Fruit fly (Drosophila melanogaster) whole organism, wandering third instar larva: ENCODE data around the gene CG10343.

Source experiments
- Abd-B ChIP-seq: fragments of >200 bp; optimal IDR thresholded peaks from 2 replicates; lab custom pipeline; 2017; ENCODE audit warnings: missing biosample characterization, missing genetic modification characterization
- CG32264 ChIP-seq: fragments of 200-800 bp; sonication (Bioruptor generic); optimal IDR thresholded peaks from 2 replicates; lab custom pipeline; 2016; ENCODE audit warnings: missing biosample characterization, missing genetic modification characterization
- CG9705 ChIP-seq: fragments of 200-800 bp; sonication (Bioruptor generic); optimal IDR thresholded peaks from 2 replicates; lab custom pipeline; 2018; ENCODE audit warnings: missing biosample characterization, mild to moderate bottlenecking, missing genetic modification characterization
- CrebA ChIP-seq: fragments of 200-800 bp; sonication (Bioruptor generic); optimal IDR thresholded peaks from 2 replicates; lab custom pipeline; 2016; ENCODE audit warnings: missing biosample characterization, mild to moderate bottlenecking, missing genetic modification characterization, borderline replicate concordance
- Dfd ChIP-seq: fragments of >200 bp; optimal IDR thresholded peaks from 2 replicates; lab custom pipeline; 2017; ENCODE audit warnings: missing biosample characterization, missing genetic modification characterization
- Dif ChIP-seq: fragments of 200-275, 200-300 bp; sonication (Bioruptor generic); optimal IDR thresholded peaks from 2 replicates; lab custom pipeline; 2018; ENCODE audit warnings: missing biosample characterization, missing genetic modification characterization; ENCODE audit not compliant: partially characterized antibody
- GATAd ChIP-seq: sonication (Bioruptor generic); optimal IDR thresholded peaks from 2 replicates; lab custom pipeline; 2016; ENCODE audit warnings: missing biosample characterization, missing genetic modification characterization
- HLH106 ChIP-seq: fragments of 200-800 bp; optimal IDR thresholded peaks from 3 replicates; lab custom pipeline; 2019; ENCODE audit warnings: missing biosample characterization, mild to moderate bottlenecking, missing genetic modification characterization, moderate library complexity
- Hnf4 ChIP-seq: fragments of 200-800 bp; sonication (Bioruptor generic); optimal IDR thresholded peaks from 2 replicates; lab custom pipeline; 2016; ENCODE audit warnings: missing biosample characterization, mild to moderate bottlenecking, missing genetic modification characterization
- Hr78 ChIP-seq: fragments of >200 bp; optimal IDR thresholded peaks from 2 replicates; lab custom pipeline; 2017; ENCODE audit warnings: missing biosample characterization, missing genetic modification characterization
- Hr83 ChIP-seq: fragments of 200-300 bp; sonication (Bioruptor generic); optimal IDR thresholded peaks from 2 replicates; lab custom pipeline; 2016; ENCODE audit warnings: missing biosample characterization, mild to moderate bottlenecking, missing genetic modification characterization, moderate library complexity; ENCODE audit not compliant: poor library complexity, severe bottlenecking
- Jra ChIP-seq: sonication (Bioruptor generic); optimal IDR thresholded peaks from 2 replicates; lab custom pipeline; 2016; ENCODE audit warnings: missing biosample characterization, missing genetic modification characterization
- Mio ChIP-seq: sonication (Bioruptor generic); optimal IDR thresholded peaks from 2 replicates; lab custom pipeline; 2016; ENCODE audit warnings: missing biosample characterization, missing genetic modification characterization
- Myc ChIP-seq: fragments of >200 bp; optimal IDR thresholded peaks from 2 replicates; lab custom pipeline; 2017
- N ChIP-seq: fragments of >200 bp; optimal IDR thresholded peaks from 2 replicates; lab custom pipeline; 2018; ENCODE audit warnings: missing biosample characterization, missing external identifiers, missing genetic modification characterization
- OdsH ChIP-seq: fragments of 200-800 bp; sonication (Bioruptor generic); optimal IDR thresholded peaks from 2 replicates; lab custom pipeline; 2016; ENCODE audit warnings: missing biosample characterization, mild to moderate bottlenecking, missing genetic modification characterization
- Rel ChIP-seq, 2 experiments: fragments of 200-800 bp; sonication (Bioruptor generic) in 1 of 2; optimal IDR thresholded peaks; 2 replicates in 1 of 2; 3 replicates in 1 of 2; lab custom pipeline; 2016 to 2019; ENCODE audit warnings: mild to moderate bottlenecking in 2 of 2, missing biosample characterization in 2 of 2, missing genetic modification characterization in 2 of 2, moderate library complexity in 1 of 2
- Sp1 ChIP-seq: fragments of 200-800 bp; sonication (Bioruptor generic); optimal IDR thresholded peaks from 3 replicates; lab custom pipeline; 2019; ENCODE audit warnings: missing biosample characterization, mild to moderate bottlenecking, missing genetic modification characterization, moderate library complexity
- Vsx2 ChIP-seq: fragments of 200-300, 225-300 bp; sonication (Bioruptor generic); optimal IDR thresholded peaks from 2 replicates; lab custom pipeline; 2018; ENCODE audit warnings: missing biosample characterization, missing genetic modification characterization; ENCODE audit not compliant: partially characterized antibody
- br ChIP-seq: fragments of 200-800 bp; sonication (Bioruptor generic); optimal IDR thresholded peaks from 2 replicates; lab custom pipeline; 2016; ENCODE audit warnings: missing biosample characterization, missing genetic modification characterization
- brk ChIP-seq: fragments of 200-800 bp; sonication (Bioruptor generic); optimal IDR thresholded peaks from 2 replicates; lab custom pipeline; 2016; ENCODE audit warnings: missing biosample characterization, mild to moderate bottlenecking, missing genetic modification characterization
- dl ChIP-seq, 2 experiments: fragments of 175-275, 200-275 bp in 1 of 2; fragments of 200-275 bp in 1 of 2; sonication (Bioruptor generic); optimal IDR thresholded peaks; lab custom pipeline; 2018; ENCODE audit warnings: mild to moderate bottlenecking in 2 of 2, missing biosample characterization in 2 of 2, missing genetic modification characterization in 2 of 2, moderate library complexity in 2 of 2; ENCODE audit not compliant: partially characterized antibody in 2 of 2, insufficient read depth in 1 of 2
- dmrt93B ChIP-seq: fragments of 200-800 bp; sonication (Bioruptor generic); optimal IDR thresholded peaks from 2 replicates; lab custom pipeline; 2018; ENCODE audit warnings: missing biosample characterization, mild to moderate bottlenecking, missing genetic modification characterization
- dsf ChIP-seq: sonication (Bioruptor generic); optimal IDR thresholded peaks from 2 replicates; lab custom pipeline; 2016; ENCODE audit warnings: missing biosample characterization, missing genetic modification characterization, borderline replicate concordance
- ey ChIP-seq: fragments of 200-800 bp; sonication (Bioruptor generic); optimal IDR thresholded peaks from 2 replicates; lab custom pipeline; 2016; ENCODE audit warnings: missing biosample characterization, missing genetic modification characterization
- foxo ChIP-seq, 2 experiments: fragments of 200-800 bp; sonication (Bioruptor generic); optimal IDR thresholded peaks; 2 replicates in 1 of 2; 3 replicates in 1 of 2; lab custom pipeline; 2016 to 2017; ENCODE audit warnings: missing biosample characterization in 2 of 2, missing genetic modification characterization in 2 of 2
- fru ChIP-seq: fragments of 200-800 bp; sonication (Bioruptor generic); optimal IDR thresholded peaks from 3 replicates; lab custom pipeline; 2016; ENCODE audit warnings: missing biosample characterization, mild to moderate bottlenecking, missing genetic modification characterization
- h ChIP-seq: fragments of 200-800 bp; sonication (Bioruptor generic); optimal IDR thresholded peaks from 3 replicates; lab custom pipeline; 2016; ENCODE audit warnings: missing biosample characterization, mild to moderate bottlenecking, missing genetic modification characterization
- jim ChIP-seq: fragments of 175-275, 200-325 bp; sonication (Bioruptor generic); optimal IDR thresholded peaks from 2 replicates; lab custom pipeline; 2016; ENCODE audit warnings: missing biosample characterization, mild to moderate bottlenecking, missing genetic modification characterization
- lola ChIP-seq: fragments of >200 bp; optimal IDR thresholded peaks from 2 replicates; lab custom pipeline; 2017; ENCODE audit warnings: missing biosample characterization, missing genetic modification characterization
- pan ChIP-seq: fragments of >200 bp; optimal IDR thresholded peaks from 2 replicates; lab custom pipeline; 2017
- psq ChIP-seq: fragments of 200-800 bp; sonication (Bioruptor generic); optimal IDR thresholded peaks from 3 replicates; lab custom pipeline; 2017; ENCODE audit warnings: missing biosample characterization, mild to moderate bottlenecking, missing genetic modification characterization, moderate library complexity
- rgr ChIP-seq: fragments of 200-800 bp; sonication (Bioruptor generic); optimal IDR thresholded peaks from 3 replicates; lab custom pipeline; 2016; ENCODE audit warnings: missing biosample characterization, mild to moderate bottlenecking, missing genetic modification characterization
- sage ChIP-seq: fragments of 200-800 bp; sonication (Bioruptor generic); optimal IDR thresholded peaks from 2 replicates; lab custom pipeline; 2016; ENCODE audit warnings: missing biosample characterization, mild to moderate bottlenecking, missing genetic modification characterization
- sv ChIP-seq: fragments of 200-800 bp; sonication (Bioruptor generic); optimal IDR thresholded peaks from 3 replicates; lab custom pipeline; 2016; ENCODE audit warnings: missing biosample characterization, missing genetic modification characterization
- tai ChIP-seq: sonication (Bioruptor generic); optimal IDR thresholded peaks from 2 replicates; lab custom pipeline; 2016; ENCODE audit warnings: missing biosample characterization, missing genetic modification characterization
- usp ChIP-seq: fragments of >200 bp; optimal IDR thresholded peaks from 2 replicates; lab custom pipeline; 2017; ENCODE audit warnings: missing biosample characterization, missing genetic modification characterization
- woc ChIP-seq: sonication (Bioruptor generic); optimal IDR thresholded peaks from 2 replicates; lab custom pipeline; 2016; ENCODE audit warnings: missing biosample characterization, mild to moderate bottlenecking, missing genetic modification characterization

The CG10343 gene

dm6 chr2L:18693877-18694723 is 9.2 kb upstream of the CG10343 start:
- TF ChIP-seq Sp1 (GFP tag; lab: Kevin White, UChicago), result peak; percentile 14
- no peak for TF ChIP-seq Jra (GFP tag; lab: Kevin White, UChicago)
- TF ChIP-seq Dif (GFP tag; lab: Kevin White, UChicago), result no peak
- TF ChIP-seq CrebA (GFP tag; lab: Kevin White, UChicago), result no peak
- TF ChIP-seq usp (GFP tag; lab: Kevin White, UChicago), result no peak
- TF ChIP-seq HLH106, result no peak
- TF ChIP-seq Dfd, result no peak
- TF ChIP-seq Hr83, result peak; percentile 63
- TF ChIP-seq sv, result no peak
- TF ChIP-seq N (GFP tag; lab: Kevin White, UChicago), result no peak
- peak; percentile 45 for TF ChIP-seq fru (GFP tag; lab: Kevin White, UChicago)
- TF ChIP-seq OdsH (GFP tag; lab: Kevin White, UChicago), result peak; percentile 59
- TF ChIP-seq dl (GFP tag; optimal IDR thresholded peaks at IDR 0.05; lab: Kevin White, UChicago; ENCODE audit: insufficient read depth in 1 of 2, partially characterized antibody in 2 of 2), result no peak
- TF ChIP-seq psq (GFP tag; lab: Kevin White, UChicago), result peak; percentile 79
- no peak for TF ChIP-seq GATAd
- TF ChIP-seq lola (GFP tag; lab: Kevin White, UChicago), result no peak
- no peak for TF ChIP-seq Myc (lab: Kevin White, UChicago)
- no peak for TF ChIP-seq Vsx2
- TF ChIP-seq ey, result peak; percentile 32
- peak; percentile 61 for TF ChIP-seq rgr (GFP tag; lab: Kevin White, UChicago)
- no peak for TF ChIP-seq jim (GFP tag; lab: Kevin White, UChicago)
- peak; percentile 57 for TF ChIP-seq h (GFP tag; lab: Kevin White, UChicago)
- no peak for TF ChIP-seq Abd-B (GFP tag; lab: Kevin White, UChicago)
- TF ChIP-seq foxo (GFP tag; optimal IDR thresholded peaks at IDR 0.05; lab: Kevin White, UChicago), result peak in 1 of 2 experiments; percentile 66
- TF ChIP-seq CG9705 (GFP tag; lab: Kevin White, UChicago), result no peak
- no peak for TF ChIP-seq dmrt93B (GFP tag; lab: Kevin White, UChicago)
- TF ChIP-seq sage, result no peak
- TF ChIP-seq brk (GFP tag; lab: Kevin White, UChicago), result no peak
- no peak for TF ChIP-seq Hnf4
- TF ChIP-seq CG32264 (GFP tag; lab: Kevin White, UChicago), result no peak
- no peak for TF ChIP-seq Rel (GFP tag; optimal IDR thresholded peaks at IDR 0.05; lab: Kevin White, UChicago)
- peak; percentile 6 for TF ChIP-seq Rel (tag; optimal IDR thresholded peaks at IDR 0.05; lab: Kevin White, UChicago)
- TF ChIP-seq woc, result peak; percentile 57
- TF ChIP-seq br (GFP tag; lab: Kevin White, UChicago), result peak; percentile 70
- TF ChIP-seq pan, result no peak
- no peak for TF ChIP-seq Mio (GFP tag; lab: Kevin White, UChicago)
- no peak for TF ChIP-seq dsf (GFP tag; lab: Kevin White, UChicago)
- TF ChIP-seq Hr78 (GFP tag; lab: Kevin White, UChicago), result no peak
- no peak for TF ChIP-seq tai (GFP tag; lab: Kevin White, UChicago)

dm6 chr2L:18694724-18695105 is 8.6 kb upstream of the CG10343 start:
- TF ChIP-seq ey, result peak; percentile 15
- TF ChIP-seq Jra (GFP tag; lab: Kevin White, UChicago), result peak; percentile 3
- TF ChIP-seq fru (GFP tag; lab: Kevin White, UChicago), result peak; percentile 33
- TF ChIP-seq Mio (GFP tag; lab: Kevin White, UChicago), result no peak
- TF ChIP-seq foxo (GFP tag; optimal IDR thresholded peaks at IDR 0.05; lab: Kevin White, UChicago), result peak in 1 of 2 experiments; percentile 21
- peak; percentile 8 for TF ChIP-seq Hnf4
- no peak for TF ChIP-seq Abd-B (GFP tag; lab: Kevin White, UChicago)
- TF ChIP-seq h (GFP tag; lab: Kevin White, UChicago), result peak; percentile 9
- peak; percentile 13 for TF ChIP-seq rgr (GFP tag; lab: Kevin White, UChicago)
